Fruit fly (Drosophila melanogaster) whole organism, wandering third instar larva: ENCODE results near the gene CG2124.

Source experiments
- Abd-B ChIP-seq: fragments of >200 bp; optimal IDR thresholded peaks from 2 replicates; lab custom pipeline; 2017; ENCODE audit warnings: missing biosample characterization, missing genetic modification characterization
- Hnf4 ChIP-seq: fragments of 200-800 bp; sonication (Bioruptor generic); optimal IDR thresholded peaks from 2 replicates; lab custom pipeline; 2016; ENCODE audit warnings: missing biosample characterization, mild to moderate bottlenecking, missing genetic modification characterization
- Hr83 ChIP-seq: fragments of 200-300 bp; sonication (Bioruptor generic); optimal IDR thresholded peaks from 2 replicates; lab custom pipeline; 2016; ENCODE audit warnings: missing biosample characterization, mild to moderate bottlenecking, missing genetic modification characterization, moderate library complexity; ENCODE audit not compliant: poor library complexity, severe bottlenecking
- dsf ChIP-seq: sonication (Bioruptor generic); optimal IDR thresholded peaks from 2 replicates; lab custom pipeline; 2016; ENCODE audit warnings: missing biosample characterization, missing genetic modification characterization, borderline replicate concordance
- foxo ChIP-seq, 2 experiments: fragments of 200-800 bp; sonication (Bioruptor generic); optimal IDR thresholded peaks; 2 replicates in 1 of 2; 3 replicates in 1 of 2; lab custom pipeline; 2016 to 2017; ENCODE audit warnings: missing biosample characterization in 2 of 2, missing genetic modification characterization in 2 of 2
- fru ChIP-seq: fragments of 200-800 bp; sonication (Bioruptor generic); optimal IDR thresholded peaks from 3 replicates; lab custom pipeline; 2016; ENCODE audit warnings: missing biosample characterization, mild to moderate bottlenecking, missing genetic modification characterization
- jim ChIP-seq: fragments of 175-275, 200-325 bp; sonication (Bioruptor generic); optimal IDR thresholded peaks from 2 replicates; lab custom pipeline; 2016; ENCODE audit warnings: missing biosample characterization, mild to moderate bottlenecking, missing genetic modification characterization
- pan ChIP-seq: fragments of >200 bp; optimal IDR thresholded peaks from 2 replicates; lab custom pipeline; 2017
- psq ChIP-seq: fragments of 200-800 bp; sonication (Bioruptor generic); optimal IDR thresholded peaks from 3 replicates; lab custom pipeline; 2017; ENCODE audit warnings: missing biosample characterization, mild to moderate bottlenecking, missing genetic modification characterization, moderate library complexity
- sage ChIP-seq: fragments of 200-800 bp; sonication (Bioruptor generic); optimal IDR thresholded peaks from 2 replicates; lab custom pipeline; 2016; ENCODE audit warnings: missing biosample characterization, mild to moderate bottlenecking, missing genetic modification characterization

DNA sequence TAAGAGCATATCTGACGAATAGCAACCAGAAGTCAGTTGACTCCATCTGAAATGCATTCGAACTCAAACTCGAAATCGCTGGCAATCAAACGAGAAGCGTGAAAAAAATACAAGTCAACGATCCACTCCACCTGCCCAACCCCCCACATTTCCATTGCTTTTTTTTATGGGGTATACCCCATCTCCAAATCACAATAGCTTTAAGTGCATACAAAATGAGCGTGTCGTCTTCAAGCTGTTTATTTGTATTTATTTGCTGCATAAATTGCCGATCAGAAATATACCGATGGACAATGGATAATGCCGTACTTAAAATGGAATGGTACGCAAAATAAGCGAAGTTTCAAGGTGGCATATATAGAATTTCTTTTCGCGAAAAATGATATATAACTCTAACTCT, 16.4 kb upstream of the CG2124 start:
- no peak for TF ChIP-seq pan (lab: Kevin White, UChicago)
- no peak for TF ChIP-seq jim (GFP tag; lab: Kevin White, UChicago)
- TF ChIP-seq Hnf4 (GFP tag; lab: Kevin White, UChicago), result no peak
- no peak for TF ChIP-seq foxo (GFP tag; optimal IDR thresholded peaks at IDR 0.05; lab: Kevin White, UChicago)
- no peak for TF ChIP-seq dsf (GFP tag; lab: Kevin White, UChicago)
- TF ChIP-seq Hr83 (GFP tag; lab: Kevin White, UChicago), result no peak
- TF ChIP-seq Abd-B (GFP tag; lab: Kevin White, UChicago), result no peak
- TF ChIP-seq sage (GFP tag; lab: Kevin White, UChicago), result no peak
- TF ChIP-seq psq, result no peak
- TF ChIP-seq fru (GFP tag; lab: Kevin White, UChicago), result no peak
